Worm (Caenorhabditis elegans): ENCODE data around the gene apl-1.

DNA sequence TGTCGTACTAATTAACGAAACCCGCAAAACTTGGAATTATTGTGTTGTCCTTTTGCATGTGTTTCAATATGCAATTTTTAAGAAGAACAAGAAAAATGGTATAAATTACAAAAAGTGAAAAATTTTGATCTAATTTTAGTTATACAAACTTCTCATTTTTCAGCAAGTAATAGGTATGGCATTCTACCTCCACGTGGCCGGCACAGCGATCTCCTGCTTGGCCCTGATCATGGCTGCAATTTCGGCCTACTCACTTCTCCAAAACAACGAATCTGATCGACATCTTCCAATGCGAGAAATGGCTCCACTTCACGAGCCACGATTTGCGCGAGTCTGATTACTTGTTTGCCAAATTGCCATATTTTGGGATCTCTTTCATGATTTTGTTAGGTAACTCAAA lies 42.8 kb downstream of the apl-1 start:
- TF ChIP-seq zip-5 (tag; optimal IDR thresholded peaks at IDR 0.05): no peak
- no peak for TF ChIP-seq che-1 (tag; optimal IDR thresholded peaks at IDR 0.05)
- TF ChIP-seq gmeb-2 (tag; optimal IDR thresholded peaks at IDR 0.05): no peak
- no peak for TF ChIP-seq unc-55 (GFP tag; optimal IDR thresholded peaks at IDR 0.05)
- no peak for TF ChIP-seq ets-4 (tag; optimal IDR thresholded peaks at IDR 0.05)

Data from whole organism, late embryonic.